Worm (Caenorhabditis elegans) whole organism, L4 larva: ENCODE data around the gene C27A2.8.

Experiments used
- F10B5.3 ChIP-seq: sonication (generic microtip); optimal IDR thresholded peaks from 2 replicates; lab custom pipeline; 2016; ENCODE audit warnings: mild to moderate bottlenecking, missing genetic modification characterization, missing compliant biosample characterization
- F44E2.7 ChIP-seq: fragments of 200-800 bp; sonication (Bioruptor generic); IDR thresholded peaks from 2 replicates; pipeline ENCODE4 v2.1.2; 2022; ENCODE audit warnings: missing genetic modification characterization, missing compliant biosample characterization
- F49E8.2 ChIP-seq: sonication (generic microtip); optimal IDR thresholded peaks from 2 replicates; lab custom pipeline; 2016; ENCODE audit warnings: missing compliant biosample characterization, mild to moderate bottlenecking, missing genetic modification characterization, borderline replicate concordance
- Y105C5A.15 ChIP-seq: fragments of 200-800 bp; sonication (Bioruptor generic); IDR thresholded peaks from 2 replicates; pipeline ENCODE4 v1.3.6; 2022; ENCODE audit warnings: missing genetic modification characterization, missing compliant biosample characterization
- ceh-44 ChIP-seq: fragments of 200-800 bp; sonication (Bioruptor generic); IDR thresholded peaks from 2 replicates; pipeline ENCODE4 v1.3.6; 2022; ENCODE audit warnings: missing genetic modification reagents, missing genetic modification characterization, missing compliant biosample characterization
- ceh-82 ChIP-seq: sonication (generic microtip); optimal IDR thresholded peaks from 2 replicates; lab custom pipeline; 2017; ENCODE audit warnings: missing biosample characterization, missing genetic modification characterization
- ces-1 ChIP-seq: fragments of 150-350 bp; sonication (generic microtip); optimal IDR thresholded peaks from 4 replicates; lab custom pipeline; 2014; ENCODE audit warnings: missing biosample characterization, missing genetic modification reagents, missing genetic modification characterization
- dmd-6 ChIP-seq: fragments of 200-800 bp; sonication (Bioruptor generic); IDR thresholded peaks from 2 replicates; pipeline ENCODE4 v1.3.6; 2022; ENCODE audit warnings: missing genetic modification reagents, missing genetic modification characterization, missing compliant biosample characterization
- dmd-8 ChIP-seq: fragments of 200-800 bp; sonication (Bioruptor generic); IDR thresholded peaks from 2 replicates; pipeline ENCODE4 v1.3.6; 2022; ENCODE audit warnings: missing genetic modification characterization, missing compliant biosample characterization
- dpl-1 ChIP-seq: fragments of 150-350 bp; optimal IDR thresholded peaks from 2 replicates; lab custom pipeline; 2014; ENCODE audit warnings: missing biosample characterization, missing genetic modification reagents, missing genetic modification characterization
- fkh-10 ChIP-seq: fragments of 150-350 bp; optimal IDR thresholded peaks from 2 replicates; lab custom pipeline; 2014; ENCODE audit warnings: missing biosample characterization, missing genetic modification reagents, missing genetic modification characterization
- hlh-11 ChIP-seq: fragments of 200-800 bp; sonication (Bioruptor generic); optimal IDR thresholded peaks from 2 replicates; lab custom pipeline; 2018; ENCODE audit warnings: mild to moderate bottlenecking, missing genetic modification characterization, missing compliant biosample characterization
- hlh-30 ChIP-seq: sonication (generic microtip); optimal IDR thresholded peaks from 2 replicates; lab custom pipeline; 2017; ENCODE audit warnings: antibody characterized with exemption, mild to moderate bottlenecking, missing genetic modification characterization, missing compliant biosample characterization; ENCODE audit not compliant: insufficient read depth
- hmg-1.1 ChIP-seq: fragments of 200-800 bp; sonication (Bioruptor generic); IDR thresholded peaks from 2 replicates; pipeline ENCODE4 v1.3.6; 2022; ENCODE audit warnings: missing genetic modification reagents, missing genetic modification characterization, missing compliant biosample characterization
- jun-1 ChIP-seq: fragments of 150-350 bp; optimal IDR thresholded peaks from 2 replicates; lab custom pipeline; 2014; ENCODE audit warnings: missing biosample characterization, missing genetic modification reagents, missing genetic modification characterization
- lin-1 ChIP-seq: fragments of 200-800 bp; sonication (Bioruptor generic); IDR thresholded peaks from 2 replicates; pipeline ENCODE4 v1.3.6; 2022; ENCODE audit warnings: missing genetic modification reagents, missing genetic modification characterization, missing compliant biosample characterization
- lin-29 ChIP-seq: fragments of 200-800 bp; sonication (Bioruptor generic); IDR thresholded peaks from 2 replicates; pipeline ENCODE4 v1.3.6; 2022; ENCODE audit warnings: missing genetic modification reagents, missing genetic modification characterization, missing compliant biosample characterization
- lin-38 ChIP-seq: fragments of 200-800 bp; sonication (Bioruptor generic); IDR thresholded peaks from 2 replicates; pipeline ENCODE4 v1.3.6; 2022; ENCODE audit warnings: missing genetic modification reagents, missing genetic modification characterization, missing compliant biosample characterization
- madf-9 ChIP-seq: fragments of 200-800 bp; sonication (Bioruptor generic); conservative IDR thresholded peaks from 2 replicates; pipeline ENCODE4 v1.3.6; 2022; ENCODE audit warnings: missing genetic modification reagents, missing genetic modification characterization, missing compliant biosample characterization
- mdl-1 ChIP-seq, 2 experiments: fragments of 150-350 bp in 1 of 2; sonication (generic microtip) in 1 of 2; optimal IDR thresholded peaks; 2 replicates each; lab custom pipeline; 2014 to 2017; ENCODE audit warnings: missing biosample characterization in 2 of 2, missing genetic modification characterization in 2 of 2
- mdt-29 ChIP-seq: fragments of 200-800 bp; sonication (Bioruptor generic); IDR thresholded peaks from 2 replicates; pipeline ENCODE4 v1.3.6; 2022; ENCODE audit warnings: missing genetic modification reagents, missing genetic modification characterization, missing compliant biosample characterization
- mes-2 ChIP-seq: sonication (generic microtip); optimal IDR thresholded peaks from 2 replicates; lab custom pipeline; 2016; ENCODE audit warnings: missing genotype, mild to moderate bottlenecking, missing genetic modification characterization, missing compliant biosample characterization; ENCODE audit not compliant: poor library complexity, severe bottlenecking
- mxl-2 ChIP-seq: fragments of 200-800 bp; sonication (Bioruptor generic); conservative IDR thresholded peaks from 2 replicates; pipeline ENCODE4 v1.3.6; 2022; ENCODE audit warnings: missing genetic modification reagents, missing genetic modification characterization, missing compliant biosample characterization
- nhr-237 ChIP-seq: sonication (generic microtip); optimal IDR thresholded peaks from 2 replicates; lab custom pipeline; 2017; ENCODE audit warnings: missing biosample characterization, missing genetic modification characterization
- nhr-41 ChIP-seq: fragments of 200-800 bp; sonication (Bioruptor generic); IDR thresholded peaks from 2 replicates; pipeline ENCODE4 v1.3.6; 2022; ENCODE audit warnings: missing genetic modification reagents, missing genetic modification characterization, missing compliant biosample characterization
- nhr-76 ChIP-seq: fragments of 150-350 bp; optimal IDR thresholded peaks from 2 replicates; lab custom pipeline; 2014; ENCODE audit warnings: missing biosample characterization, missing genetic modification characterization
- php-3 ChIP-seq: fragments of 200-800 bp; sonication (Bioruptor generic); IDR thresholded peaks from 2 replicates; pipeline ENCODE4 v1.3.6; 2022; ENCODE audit warnings: missing genetic modification reagents, missing genetic modification characterization, missing compliant biosample characterization
- pqm-1 ChIP-seq: sonication (generic microtip); optimal IDR thresholded peaks from 2 replicates; lab custom pipeline; 2017; ENCODE audit warnings: missing biosample characterization, missing genetic modification characterization
- saeg-2 ChIP-seq: fragments of 200-800 bp; sonication (Bioruptor generic); IDR thresholded peaks from 2 replicates; pipeline ENCODE4 v1.3.6; 2022; ENCODE audit warnings: missing genetic modification reagents, missing genetic modification characterization, missing compliant biosample characterization
- sdz-12 ChIP-seq: fragments of 200-800 bp; sonication (Bioruptor generic); optimal IDR thresholded peaks from 2 replicates; lab custom pipeline; 2018; ENCODE audit warnings: mild to moderate bottlenecking, missing genetic modification characterization, missing compliant biosample characterization
- set-16 ChIP-seq: fragments of 200-800 bp; sonication (Bioruptor generic); IDR thresholded peaks from 2 replicates; pipeline ENCODE4 v1.3.6; 2022; ENCODE audit warnings: missing genetic modification reagents, missing genetic modification characterization, missing compliant biosample characterization
- skn-1 ChIP-seq: fragments of 150-350 bp; optimal IDR thresholded peaks from 2 replicates; lab custom pipeline; 2014; ENCODE audit warnings: missing biosample characterization, missing genetic modification characterization
- snpc-4 ChIP-seq: fragments of 150-350 bp; optimal IDR thresholded peaks from 2 replicates; lab custom pipeline; 2014; ENCODE audit warnings: missing biosample characterization, missing genetic modification characterization
- tra-1 ChIP-seq: fragments of 200-800 bp; sonication (Bioruptor generic); IDR thresholded peaks from 2 replicates; pipeline ENCODE4 v1.3.6; 2022; ENCODE audit warnings: missing genetic modification reagents, missing genetic modification characterization, missing compliant biosample characterization
- unc-62 ChIP-seq, 3 experiments: fragments of 150-350 bp in 1 of 3; sonication (generic microtip); optimal IDR thresholded peaks in 2 of 3; peaks in 1 of 3; 1 replicate in 1 of 3; 2 replicates in 2 of 3; lab custom pipeline; 2014 to 2017; ENCODE audit warnings: missing biosample characterization in 3 of 3, missing genetic modification characterization in 3 of 3, missing genetic modification reagents in 3 of 3, missing genotype in 1 of 3
- zfp-2 ChIP-seq: sonication (generic microtip); optimal IDR thresholded peaks from 2 replicates; lab custom pipeline; 2016; ENCODE audit warnings: mild to moderate bottlenecking, missing genetic modification characterization, missing compliant biosample characterization
- zip-11 ChIP-seq: fragments of 200-800 bp; sonication (Bioruptor generic); IDR thresholded peaks from 2 replicates; pipeline ENCODE4 v1.3.6; 2022; ENCODE audit warnings: missing genetic modification characterization, missing compliant biosample characterization
- ztf-11 ChIP-seq: fragments of 150-350 bp; optimal IDR thresholded peaks from 2 replicates; lab custom pipeline; 2014; ENCODE audit warnings: missing biosample characterization, missing genetic modification characterization

The C27A2.8 gene

ce11 chrII:5092362-5093281 is 24.8 kb upstream of the C27A2.8 start, which contains the start of gene C04G6.2 (continued):
- TF ChIP-seq Y105C5A.15 (GFP tag; lab: Robert Waterston, UW) (no peak), nhr-41 (GFP tag; lab: Robert Waterston, UW) (no peak), lin-29 (GFP tag; lab: Robert Waterston, UW) (no peak), jun-1 (no peak), F44E2.7 (GFP tag; lab: Robert Waterston, UW) (no peak), lin-38 (no peak), dmd-8 (no peak), ceh-82 (no peak), sdz-12 (GFP tag; lab: Kevin White, UChicago) (no peak), F49E8.2 (tag; lab: Kevin White, UChicago) (no peak), fkh-10 (GFP tag; lab: Kevin White, UChicago) (no peak), nhr-76 (tag; lab: Kevin White, UChicago) (no peak), zip-11 (GFP tag; lab: Robert Waterston, UW) (no peak), php-3 (GFP tag; lab: Robert Waterston, UW) (no peak), set-16 (GFP tag; lab: Robert Waterston, UW) (no peak), mdl-1 (tag; optimal IDR thresholded peaks at IDR 0.05; lab: Kevin White, UChicago) (peak; percentile 18 to 67), ceh-44 (no peak), pqm-1 (peak; percentile 64), madf-9 (GFP tag; lab: Robert Waterston, UW) (no peak), hlh-11 (tag; lab: Kevin White, UChicago) (peak; percentile 75), mdt-29 (GFP tag; lab: Robert Waterston, UW) (no peak), unc-62 (GFP tag; optimal IDR thresholded peaks at IDR 0.05 in 1 of 2; lab: Kevin White, UChicago) (peak in 1 of 2 experiments; percentile 45), unc-62 (tag; optimal IDR thresholded peaks at IDR 0.05; lab: Kevin White, UChicago) (no peak), hmg-1.1 (GFP tag; lab: Robert Waterston, UW) (0 out of 2 replicates have a peak, but pooled peaks have one; percentile 38), snpc-4 (tag; lab: Kevin White, UChicago) (no peak), mxl-2 (GFP tag; lab: Robert Waterston, UW) (no peak), dpl-1 (GFP tag; lab: Kevin White, UChicago) (peak; percentile 7), saeg-2 (GFP tag; lab: Robert Waterston, UW) (no peak), mes-2 (peak; percentile 71), dmd-6 (GFP tag; lab: Robert Waterston, UW) (peak; percentile 30; the same call in 1 of the 2 replicates), zfp-2 (tag; lab: Kevin White, UChicago) (no peak), F10B5.3 (tag; lab: Kevin White, UChicago) (no peak), nhr-237 (tag; lab: Kevin White, UChicago) (no peak), tra-1 (GFP tag; lab: Robert Waterston, UW) (0 out of 2 replicates have a peak, but pooled peaks have one; percentile 5), skn-1 (tag; lab: Kevin White, UChicago) (no peak), ztf-11 (tag; lab: Kevin White, UChicago) (no peak), ces-1 (GFP tag; lab: Kevin White, UChicago) (no peak), lin-1 (GFP tag; lab: Robert Waterston, UW) (0 out of 2 replicates have a peak, but pooled peaks have one; percentile 10), hlh-30 (peak; percentile 80)
- TF ChIP-seq, all 104 proteins: peak for 23
